Worm (Caenorhabditis elegans) whole organism, early embryonic: ENCODE results near the gene Y51H7C.41.

ENCODE experiments used
- ama-1 ChIP-seq: fragments of 150-350 bp; optimal IDR thresholded peaks from 2 replicates; lab custom pipeline; 2014
- hnd-1 ChIP-seq: sonication (generic microtip); optimal IDR thresholded peaks from 2 replicates; lab custom pipeline; 2016; ENCODE audit warnings: missing genetic modification characterization, missing compliant biosample characterization
- tbx-11 ChIP-seq: fragments of 200-800 bp; sonication (Bioruptor generic); IDR thresholded peaks from 2 replicates; pipeline ENCODE4 v1.3.6; 2022; ENCODE audit warnings: missing genetic modification characterization, missing compliant biosample characterization

ce11 chrII:1437449-1438335 is 34.6 kb downstream of the Y51H7C.41 start, which contains the start of gene nol-6:
- TF ChIP-seq tbx-11 (GFP tag; lab: Robert Waterston, UW): no peak
- TF ChIP-seq hnd-1: no peak
- TF ChIP-seq ama-1 (lab: Kevin White, UChicago): no peak
